Worm (Caenorhabditis elegans) whole organism, young adult: ENCODE results near the gene mrps-7.
A peak's percentile ranks its signal among the peaks of the same experiment; 100 is the strongest.

Experiments
- B0035.1 ChIP-seq: sonication (generic microtip); optimal IDR thresholded peaks from 2 replicates; lab custom pipeline; 2016; ENCODE audit warnings: missing genetic modification characterization, mild to moderate bottlenecking, missing compliant biosample characterization, missing genotype, missing genetic modification reagents
- B0261.1 ChIP-seq: sonication (generic microtip); optimal IDR thresholded peaks from 2 replicates; lab custom pipeline; 2016; ENCODE audit warnings: mild to moderate bottlenecking, missing genetic modification characterization, moderate library complexity, missing compliant biosample characterization
- F22D6.2 ChIP-seq: sonication (generic microtip); optimal IDR thresholded peaks from 2 replicates; lab custom pipeline; 2016; ENCODE audit warnings: mild to moderate bottlenecking, missing genetic modification characterization, missing compliant biosample characterization
- F23B12.7 ChIP-seq: sonication (generic microtip); optimal IDR thresholded peaks from 2 replicates; lab custom pipeline; 2017; ENCODE audit warnings: missing genetic modification characterization, mild to moderate bottlenecking, missing compliant biosample characterization, antibody characterized with exemption, moderate library complexity; ENCODE audit not compliant: insufficient read depth
- F49E8.2 ChIP-seq: sonication (generic microtip); optimal IDR thresholded peaks from 3 replicates; lab custom pipeline; 2017; ENCODE audit warnings: missing genetic modification characterization, mild to moderate bottlenecking, missing compliant biosample characterization, antibody characterized with exemption, moderate library complexity; ENCODE audit not compliant: insufficient read depth
- F57A8.1 ChIP-seq: fragments of 200-800 bp; sonication (Bioruptor generic); optimal IDR thresholded peaks from 2 replicates; lab custom pipeline; 2018; ENCODE audit warnings: mild to moderate bottlenecking, missing genetic modification characterization, moderate library complexity, missing compliant biosample characterization
- T26A5.8 ChIP-seq: sonication (generic microtip); optimal IDR thresholded peaks from 2 replicates; lab custom pipeline; 2016; ENCODE audit warnings: missing genetic modification characterization, missing compliant biosample characterization
- Y53G8AR.9 ChIP-seq: fragments of 200-800 bp; sonication (Bioruptor generic); conservative IDR thresholded peaks from 2 replicates; pipeline ENCODE4 v1.3.6; 2022; ENCODE audit warnings: missing genetic modification reagents, missing genetic modification characterization, missing compliant biosample characterization
- Y67H2A.10 ChIP-seq: fragments of 200-800 bp; sonication (Bioruptor generic); conservative IDR thresholded peaks from 2 replicates; pipeline ENCODE4 v1.3.6; 2022; ENCODE audit warnings: missing genetic modification reagents, missing genetic modification characterization, missing compliant biosample characterization
- Y95B8A.8 ChIP-seq: fragments of 200-800 bp; sonication (Bioruptor generic); IDR thresholded peaks from 2 replicates; pipeline ENCODE4 v1.3.6; 2022; ENCODE audit warnings: missing genetic modification reagents, missing genetic modification characterization, missing compliant biosample characterization
- ZK185.1 ChIP-seq: sonication (generic microtip); optimal IDR thresholded peaks from 2 replicates; lab custom pipeline; 2016; ENCODE audit warnings: mild to moderate bottlenecking, missing genetic modification characterization, missing compliant biosample characterization; ENCODE audit not compliant: poor library complexity, severe bottlenecking
- aptf-3 ChIP-seq: fragments of 200-800 bp; sonication (Bioruptor generic); IDR thresholded peaks from 2 replicates; pipeline ENCODE4 v1.3.6; 2022; ENCODE audit warnings: missing genetic modification characterization, missing compliant biosample characterization
- attf-6 ChIP-seq: fragments of 200-800 bp; sonication (Bioruptor generic); IDR thresholded peaks from 2 replicates; pipeline ENCODE4 v1.3.6; 2022; ENCODE audit warnings: missing genetic modification reagents, missing genetic modification characterization, missing compliant biosample characterization
- bed-1 ChIP-seq: fragments of 200-800 bp; sonication (Bioruptor generic); IDR thresholded peaks from 2 replicates; pipeline ENCODE4 v1.3.6; 2022; ENCODE audit warnings: missing genetic modification reagents, missing genetic modification characterization, missing compliant biosample characterization
- cebp-1 ChIP-seq, 2 experiments: fragments of 200-800 bp in 1 of 2; sonication (Bioruptor generic) in 1 of 2; sonication (generic microtip) in 1 of 2; IDR thresholded peaks in 1 of 2; optimal IDR thresholded peaks in 1 of 2; 2 replicates each; pipeline versions ENCODE4 v1.3.6 to Lab custom; 2017 to 2022; ENCODE audit warnings: missing compliant biosample characterization in 2 of 2, missing genetic modification characterization in 2 of 2, mild to moderate bottlenecking in 1 of 2, missing genetic modification reagents in 1 of 2, moderate library complexity in 1 of 2
- ceh-100 ChIP-seq: fragments of 200-800 bp; sonication (Bioruptor generic); IDR thresholded peaks from 2 replicates; pipeline ENCODE4 v1.3.6; 2022; ENCODE audit warnings: missing genetic modification reagents, missing genetic modification characterization, missing compliant biosample characterization
- ceh-40 ChIP-seq: fragments of 200-800 bp; sonication (Bioruptor generic); IDR thresholded peaks from 2 replicates; pipeline ENCODE4 v1.3.6; 2022; ENCODE audit warnings: missing genetic modification characterization, missing compliant biosample characterization
- ceh-58 ChIP-seq: fragments of 200-800 bp; sonication (Bioruptor generic); IDR thresholded peaks from 2 replicates; pipeline ENCODE4 v1.3.6; 2022; ENCODE audit warnings: missing genetic modification characterization, missing compliant biosample characterization
- ceh-79 ChIP-seq: sonication (generic microtip); optimal IDR thresholded peaks from 2 replicates; lab custom pipeline; 2017; ENCODE audit warnings: mild to moderate bottlenecking, missing genetic modification characterization, missing compliant biosample characterization
- die-1 ChIP-seq: sonication (generic microtip); optimal IDR thresholded peaks from 2 replicates; lab custom pipeline; 2016; ENCODE audit warnings: missing genotype, mild to moderate bottlenecking, missing genetic modification characterization, missing compliant biosample characterization
- efl-1 ChIP-seq: fragments of 150-350 bp; optimal IDR thresholded peaks from 2 replicates; lab custom pipeline; 2014; ENCODE audit warnings: missing biosample characterization, missing genetic modification reagents, missing genetic modification characterization
- hmg-1.2 ChIP-seq: fragments of 200-800 bp; sonication (Bioruptor generic); IDR thresholded peaks from 2 replicates; pipeline ENCODE4 v1.3.6; 2022; ENCODE audit warnings: missing genetic modification reagents, missing genetic modification characterization, missing compliant biosample characterization
- let-526 ChIP-seq: fragments of 200-800 bp; sonication (Bioruptor generic); IDR thresholded peaks from 2 replicates; pipeline ENCODE4 v1.3.6; 2022; ENCODE audit warnings: missing genetic modification reagents, missing genetic modification characterization, missing compliant biosample characterization
- lin-26 ChIP-seq: fragments of 200-800 bp; sonication (Bioruptor generic); IDR thresholded peaks from 2 replicates; pipeline ENCODE4 v1.3.6; 2022; ENCODE audit warnings: missing genetic modification reagents, missing genetic modification characterization, missing compliant biosample characterization
- lin-40 ChIP-seq: sonication (generic microtip); optimal IDR thresholded peaks from 2 replicates; lab custom pipeline; 2016; ENCODE audit warnings: missing genetic modification characterization, mild to moderate bottlenecking, missing compliant biosample characterization, missing genotype, missing genetic modification reagents
- lir-1 ChIP-seq: fragments of 200-800 bp; sonication (Bioruptor generic); conservative IDR thresholded peaks from 2 replicates; pipeline ENCODE4 v1.3.6; 2022; ENCODE audit warnings: missing genetic modification reagents, missing genetic modification characterization, missing compliant biosample characterization
- madf-6 ChIP-seq: fragments of 200-800 bp; sonication (Bioruptor generic); IDR thresholded peaks from 2 replicates; pipeline ENCODE4 v1.3.6; 2022; ENCODE audit warnings: missing genetic modification reagents, missing genetic modification characterization, missing compliant biosample characterization
- mcd-1 ChIP-seq: fragments of 200-800 bp; sonication (Bioruptor generic); IDR thresholded peaks from 2 replicates; pipeline ENCODE4 v1.3.6; 2022; ENCODE audit warnings: missing genetic modification reagents, missing genetic modification characterization, missing compliant biosample characterization
- mel-28 ChIP-seq: sonication (generic microtip); optimal IDR thresholded peaks from 2 replicates; lab custom pipeline; 2016; ENCODE audit warnings: borderline replicate concordance, mild to moderate bottlenecking, missing genetic modification characterization, missing compliant biosample characterization
- mes-4 ChIP-seq: sonication (generic microtip); optimal IDR thresholded peaks from 2 replicates; lab custom pipeline; 2016; ENCODE audit warnings: missing genotype, missing genetic modification characterization, missing compliant biosample characterization
- nhr-120 ChIP-seq: fragments of 200-800 bp; sonication (Bioruptor generic); IDR thresholded peaks from 2 replicates; pipeline ENCODE4 v1.3.6; 2022; ENCODE audit warnings: missing genetic modification characterization, missing compliant biosample characterization
- nhr-90 ChIP-seq: sonication (generic microtip); optimal IDR thresholded peaks from 2 replicates; lab custom pipeline; 2016; ENCODE audit warnings: missing genotype, mild to moderate bottlenecking, missing genetic modification characterization, missing compliant biosample characterization
- rcor-1 ChIP-seq: fragments of 200-800 bp; sonication (Bioruptor generic); IDR thresholded peaks from 2 replicates; pipeline ENCODE4 v1.3.6; 2022; ENCODE audit warnings: missing genetic modification reagents, missing genetic modification characterization, missing compliant biosample characterization
- rec-8 ChIP-seq, 2 experiments: sonication (generic microtip); optimal IDR thresholded peaks; 2 replicates each; lab custom pipeline; 2016; ENCODE audit warnings: mild to moderate bottlenecking in 2 of 2, missing genetic modification characterization in 2 of 2, missing genetic modification reagents in 2 of 2, missing genotype in 2 of 2, missing biosample characterization in 1 of 2, missing compliant biosample characterization in 1 of 2, moderate library complexity in 1 of 2
- repo-1 ChIP-seq: sonication (generic microtip); optimal IDR thresholded peaks from 2 replicates; lab custom pipeline; 2017; ENCODE audit warnings: mild to moderate bottlenecking, missing genetic modification characterization, missing compliant biosample characterization
- rpc-1 ChIP-seq, 2 experiments: fragments of 150-350 bp in 1 of 2; sonication (generic microtip) in 1 of 2; optimal IDR thresholded peaks; 2 replicates each; lab custom pipeline; 2014 to 2018; ENCODE audit warnings: missing biosample characterization in 1 of 2, missing genetic modification characterization in 1 of 2, missing genetic modification reagents in 1 of 2, missing genotype in 1 of 2
- snpc-1.1 ChIP-seq: sonication (generic microtip); optimal IDR thresholded peaks from 2 replicates; lab custom pipeline; 2017; ENCODE audit warnings: missing genetic modification characterization, mild to moderate bottlenecking, missing compliant biosample characterization, antibody characterized with exemption, moderate library complexity, missing genotype, missing genetic modification reagents; ENCODE audit not compliant: insufficient read depth
- snpc-3.4 ChIP-seq: sonication (generic microtip); optimal IDR thresholded peaks from 2 replicates; lab custom pipeline; 2017; ENCODE audit warnings: missing genetic modification characterization, mild to moderate bottlenecking, missing compliant biosample characterization, antibody characterized with exemption, moderate library complexity, missing genotype, missing genetic modification reagents
- tbp1 ChIP-seq: fragments of 200-800 bp; sonication (Bioruptor generic); optimal IDR thresholded peaks from 2 replicates; lab custom pipeline; 2018; ENCODE audit warnings: mild to moderate bottlenecking, missing genetic modification characterization, missing compliant biosample characterization
- tbx-9 ChIP-seq: sonication (generic microtip); optimal IDR thresholded peaks from 2 replicates; lab custom pipeline; 2016; ENCODE audit warnings: borderline replicate concordance, missing genetic modification characterization, inconsistent platforms, missing compliant biosample characterization
- unc-62 ChIP-seq: fragments of 150-350 bp; optimal IDR thresholded peaks from 2 replicates; lab custom pipeline; 2014; ENCODE audit warnings: missing biosample characterization, missing genetic modification reagents, missing genetic modification characterization
- xnd-1 ChIP-seq: sonication (generic microtip); optimal IDR thresholded peaks from 2 replicates; lab custom pipeline; 2016; ENCODE audit warnings: missing genotype, missing genetic modification reagents, missing genetic modification characterization, missing compliant biosample characterization
- ztf-22 ChIP-seq: fragments of 200-800 bp; sonication (Bioruptor generic); optimal IDR thresholded peaks from 2 replicates; lab custom pipeline; 2018; ENCODE audit warnings: mild to moderate bottlenecking, missing genetic modification characterization, moderate library complexity, missing compliant biosample characterization
- ztf-25 ChIP-seq: fragments of 200-800 bp; sonication (Bioruptor generic); IDR thresholded peaks from 2 replicates; pipeline ENCODE4 v1.3.6; 2022; ENCODE audit warnings: missing genetic modification reagents, missing genetic modification characterization, missing compliant biosample characterization
- ztf-28 ChIP-seq: fragments of 200-800 bp; sonication (Bioruptor generic); IDR thresholded peaks from 2 replicates; pipeline ENCODE4 v1.3.6; 2022; ENCODE audit warnings: missing genetic modification reagents, missing genetic modification characterization, missing compliant biosample characterization
- ztf-6 ChIP-seq: fragments of 200-800 bp; sonication (Bioruptor generic); IDR thresholded peaks from 2 replicates; pipeline ENCODE4 v1.3.6; 2022; ENCODE audit warnings: missing genetic modification reagents, missing genetic modification characterization, missing compliant biosample characterization

The mrps-7 gene

DNA sequence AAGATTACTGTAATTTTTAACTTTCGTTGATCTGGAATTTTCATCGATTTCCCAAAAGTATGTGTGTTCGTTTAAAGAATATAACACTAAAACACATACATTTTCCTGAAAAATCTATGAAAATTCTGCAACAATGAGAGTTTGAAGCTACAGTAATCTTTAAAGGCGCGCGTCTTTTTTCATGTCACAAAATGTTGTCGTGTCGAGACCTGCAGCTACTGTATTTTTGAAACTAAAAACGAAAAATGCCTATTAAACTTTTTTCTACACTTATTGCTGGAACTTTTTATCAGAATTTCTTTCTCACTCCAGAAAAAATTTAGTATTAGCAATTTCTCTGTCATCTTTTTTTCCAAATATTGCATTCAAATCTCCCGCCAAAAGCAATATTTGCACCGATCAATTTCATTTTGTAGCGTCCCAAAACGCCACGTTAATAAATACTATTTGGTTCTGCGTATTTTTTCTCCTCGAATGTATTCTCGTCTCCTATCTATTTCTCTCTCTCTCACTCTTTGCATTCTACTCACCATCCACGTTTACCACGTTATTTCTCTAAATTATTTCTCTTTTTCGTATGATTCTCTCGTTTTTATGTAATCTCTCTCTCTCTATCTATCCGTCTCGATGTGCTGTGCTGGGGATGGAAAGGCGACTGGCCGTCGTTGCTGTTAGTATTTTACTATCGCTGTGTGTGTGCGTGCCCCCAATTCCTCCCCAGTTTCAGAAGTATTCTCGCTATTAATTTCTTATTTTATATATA is 19.0 kb upstream of the mrps-7 start, which contains the start of gene melo-1 (continued):
- TF ChIP-seq B0261.1 (tag; lab: Kevin White, UChicago) (no peak), nhr-90 (no peak), let-526 (no peak), lin-40 (tag; lab: Kevin White, UChicago) (peak; percentile 7), T26A5.8 (no peak), snpc-1.1 (no peak), snpc-3.4 (tag; lab: Kevin White, UChicago) (no peak), ztf-6 (GFP tag; lab: Robert Waterston, UW) (no peak), rpc-1 (optimal IDR thresholded peaks at IDR 0.05; lab: Kevin White, UChicago) (no peak), rpc-1 (tag; optimal IDR thresholded peaks at IDR 0.05; lab: Kevin White, UChicago) (no peak), ceh-100 (GFP tag; lab: Robert Waterston, UW) (no peak), ztf-25 (no peak), F22D6.2 (no peak), tbx-9 (tag; lab: Kevin White, UChicago) (no peak), ceh-79 (tag; lab: Kevin White, UChicago) (no peak), F49E8.2 (tag; lab: Kevin White, UChicago) (no peak), Y95B8A.8 (GFP tag; lab: Robert Waterston, UW) (no peak), F57A8.1 (no peak), die-1 (tag; lab: Kevin White, UChicago) (no peak), B0035.1 (tag; lab: Kevin White, UChicago) (no peak), ztf-28 (no peak), attf-6 (GFP tag; lab: Robert Waterston, UW) (0 out of 2 replicates have a peak, but pooled peaks have one; percentile 14), mcd-1 (no peak), lir-1 (GFP tag; lab: Robert Waterston, UW) (no peak), nhr-120 (no peak), mel-28 (tag; lab: Kevin White, UChicago) (no peak), madf-6 (GFP tag; lab: Robert Waterston, UW) (no peak), efl-1 (GFP tag; lab: Kevin White, UChicago) (no peak), Y67H2A.10 (GFP tag; lab: Robert Waterston, UW) (no peak), ceh-40 (no peak), aptf-3 (GFP tag; lab: Robert Waterston, UW) (no peak), hmg-1.2 (GFP tag; lab: Robert Waterston, UW) (peak; percentile 94), Y53G8AR.9 (GFP tag; lab: Robert Waterston, UW) (no peak), ZK185.1 (tag; lab: Kevin White, UChicago) (no peak), tbp1 (GFP tag; lab: Kevin White, UChicago) (no peak), ztf-22 (GFP tag; lab: Kevin White, UChicago) (no peak), ceh-58 (GFP tag; lab: Robert Waterston, UW) (no peak), lin-26 (GFP tag; lab: Robert Waterston, UW) (no peak), repo-1 (tag; lab: Kevin White, UChicago) (no peak), xnd-1 (tag; lab: Kevin White, UChicago) (no peak), rcor-1 (GFP tag; lab: Robert Waterston, UW) (no peak), F23B12.7 (no peak), mes-4 (tag; lab: Kevin White, UChicago) (no peak), unc-62 (GFP tag; lab: Kevin White, UChicago) (no peak), rec-8 (tag; optimal IDR thresholded peaks at IDR 0.05; lab: Kevin White, UChicago) (no peak), bed-1 (GFP tag; lab: Robert Waterston, UW) (no peak), cebp-1 (GFP tag; IDR thresholded peaks at IDR 0.05; lab: Robert Waterston, UW) (no peak), cebp-1 (tag; optimal IDR thresholded peaks at IDR 0.05; lab: Kevin White, UChicago) (peak; percentile 64)
